Worm (Caenorhabditis elegans) whole organism, L4/young adult: ENCODE results near the gene nlp-2.

ENCODE experiments used
- W03F9.2 ChIP-seq: fragments of 150-350 bp; optimal IDR thresholded peaks from 2 replicates; lab custom pipeline; 2014; ENCODE audit warnings: missing biosample characterization, missing genetic modification characterization
- dao-5 ChIP-seq: sonication (generic microtip); optimal IDR thresholded peaks from 2 replicates; lab custom pipeline; 2016; ENCODE audit warnings: missing genotype, missing genetic modification characterization, moderate library complexity, missing compliant biosample characterization
- him-1 ChIP-seq: sonication (generic microtip); optimal IDR thresholded peaks from 2 replicates; lab custom pipeline; 2016; ENCODE audit warnings: missing genotype, missing genetic modification reagents, missing genetic modification characterization, missing compliant biosample characterization

DNA sequence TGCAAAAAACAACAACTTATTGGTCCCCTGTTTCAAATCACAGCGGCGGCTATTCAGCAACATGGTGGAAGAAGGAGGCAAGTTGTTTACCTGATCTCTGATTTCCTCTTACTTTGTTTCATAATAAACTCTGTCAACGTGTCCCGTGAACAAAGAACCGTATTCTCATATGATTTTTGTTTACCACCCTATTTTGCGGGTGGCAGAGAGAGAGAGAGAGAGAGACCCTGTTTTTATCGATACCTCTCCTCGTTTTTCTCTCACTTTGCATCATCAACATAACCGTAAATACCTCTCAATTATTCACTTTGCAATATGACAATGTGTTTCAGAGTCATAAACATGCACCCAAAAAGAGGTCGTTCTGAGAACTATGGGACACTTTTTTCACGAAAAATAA lies 27.1 kb downstream of the nlp-2 start:
- TF ChIP-seq dao-5: no peak
- no peak for TF ChIP-seq him-1 (tag; lab: Kevin White, UChicago)
- TF ChIP-seq W03F9.2 (tag; lab: Kevin White, UChicago): no peak
